Comparison of ENCODE assay signal across 2 fruit fly cellular contexts in the genomic region with DNA sequence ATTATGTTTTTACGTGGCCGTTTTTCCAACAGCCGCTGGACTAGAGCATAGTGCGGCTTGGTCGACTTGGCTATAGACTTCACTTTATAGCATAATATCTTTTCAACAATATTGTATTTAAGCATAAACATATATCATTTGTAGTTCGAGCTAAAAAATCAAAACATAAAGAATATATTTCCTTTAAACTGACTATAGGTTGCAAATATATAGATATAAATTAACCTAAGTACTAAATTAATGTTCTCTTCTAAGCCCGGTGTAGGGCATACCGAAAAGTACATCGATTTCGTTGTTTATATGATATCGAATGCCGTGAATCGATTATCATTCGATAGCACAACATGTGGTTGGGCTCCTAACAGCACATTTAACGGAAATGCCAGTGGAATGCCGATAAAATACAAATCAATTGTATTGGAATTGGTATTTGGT.
A peak's percentile ranks its signal among the peaks of the same experiment; 100 is the strongest.
TF ChIP-seq lines count a peak whose summit lies in the region.

A gene (minus strand): TSS at position 54 of the 435 bp plus-strand sequence.

TF ChIP-seq in whole organism, embryonic, 481 proteins besides CTCF, POLR2A, EP300 and RAD21 (continued from another document and continues in another):
- TF ChIP-seq Lhr (GFP tag; optimal IDR thresholded peaks at IDR 0.05; lab: Kevin White, UChicago) = peak; percentile 89
- peak; percentile 71; the same call in 1 of the 3 replicates for TF ChIP-seq mld (GFP tag; IDR thresholded peaks at IDR 0.05; lab: Robert Waterston, UW; ENCODE audit: partially characterized antibody)
- peak; percentile 85 for TF ChIP-seq CG13624 (GFP tag; optimal IDR thresholded peaks at IDR 0.05; lab: Kevin White, UChicago)
- peak; percentile 97 for TF ChIP-seq CG12071 (GFP tag; optimal IDR thresholded peaks at IDR 0.05; lab: Kevin White, UChicago)
- peak; percentile 96 for TF ChIP-seq CG5245 (GFP tag; optimal IDR thresholded peaks at IDR 0.05; lab: Kevin White, UChicago)
- TF ChIP-seq pho (GFP tag; optimal IDR thresholded peaks at IDR 0.05; lab: Kevin White, UChicago) = peak; percentile 87
- peak; percentile 98 for TF ChIP-seq MBD-R2 (GFP tag; IDR thresholded peaks at IDR 0.05; lab: Robert Waterston, UW)
- peak; percentile 35 for TF ChIP-seq CG11398 (GFP tag; optimal IDR thresholded peaks at IDR 0.05; lab: Kevin White, UChicago)
- TF ChIP-seq ftz-f1 (GFP tag; optimal IDR thresholded peaks at IDR 0.05; lab: Kevin White, UChicago) = peak; percentile 65
- TF ChIP-seq zfh2 (GFP tag; optimal IDR thresholded peaks at IDR 0.05; lab: Kevin White, UChicago) = peak; percentile 84
- peak; percentile 97 for TF ChIP-seq CG6683 (GFP tag; optimal IDR thresholded peaks at IDR 0.05; lab: Kevin White, UChicago)
- peak; percentile 91 for TF ChIP-seq psq (GFP tag; optimal IDR thresholded peaks at IDR 0.05; lab: Kevin White, UChicago)
- TF ChIP-seq maf-S (GFP tag; optimal IDR thresholded peaks at IDR 0.05; lab: Kevin White, UChicago) = peak; percentile 97
- TF ChIP-seq CG15514 (GFP tag; optimal IDR thresholded peaks at IDR 0.05; lab: Kevin White, UChicago) = peak; percentile 94
- TF ChIP-seq Dad (GFP tag; optimal IDR thresholded peaks at IDR 0.05; lab: Kevin White, UChicago) = peak; percentile 88
- TF ChIP-seq ranshi (GFP tag; IDR thresholded peaks at IDR 0.05; lab: Robert Waterston, UW) = peak; percentile 99
- TF ChIP-seq CG11723 (GFP tag; optimal IDR thresholded peaks at IDR 0.05; lab: Kevin White, UChicago) = peak; percentile 89
- TF ChIP-seq z (GFP tag; IDR thresholded peaks at IDR 0.05; lab: Robert Waterston, UW) = peak; percentile 77; the same call in 2 of the 3 replicates
- peak; percentile 75 for TF ChIP-seq bigmax (GFP tag; optimal IDR thresholded peaks at IDR 0.05; lab: Kevin White, UChicago)
- TF ChIP-seq CG1792 (GFP tag; optimal IDR thresholded peaks at IDR 0.05; lab: Kevin White, UChicago) = peak; percentile 72
- peak; percentile 98 for TF ChIP-seq croc (GFP tag; conservative IDR thresholded peaks at IDR 0.05; lab: Robert Waterston, UW)
- TF ChIP-seq Tbp (GFP tag; optimal IDR thresholded peaks at IDR 0.05; lab: Kevin White, UChicago) = no peak
- peak; percentile 92 for TF ChIP-seq crc (GFP tag; optimal IDR thresholded peaks at IDR 0.05; lab: Kevin White, UChicago)
- TF ChIP-seq tio (GFP tag; optimal IDR thresholded peaks at IDR 0.05; lab: Kevin White, UChicago) = no peak
- peak; percentile 99 for TF ChIP-seq Blimp-1 (GFP tag; optimal IDR thresholded peaks at IDR 0.05; lab: Kevin White, UChicago)
- TF ChIP-seq BtbVII (GFP tag; optimal IDR thresholded peaks at IDR 0.05; lab: Kevin White, UChicago) = peak; percentile 97
- peak; percentile 96 for TF ChIP-seq toy (GFP tag; IDR thresholded peaks at IDR 0.05; lab: Robert Waterston, UW)
- peak; percentile 99 for TF ChIP-seq otp (GFP tag; IDR thresholded peaks at IDR 0.05; lab: Robert Waterston, UW)
- peak; percentile 77 for TF ChIP-seq zen2 (GFP tag; IDR thresholded peaks at IDR 0.05; lab: Robert Waterston, UW; ENCODE audit: partially characterized antibody)
- peak; percentile 98 to 99 for TF ChIP-seq Hr51 (GFP tag; optimal IDR thresholded peaks at IDR 0.05; lab: Kevin White, UChicago)
- no peak for TF ChIP-seq D (optimal IDR thresholded peaks at IDR 0.05; lab: Kevin White, UChicago)
- peak; percentile 99 for TF ChIP-seq D (GFP tag; optimal IDR thresholded peaks at IDR 0.05; lab: Kevin White, UChicago)
- peak; percentile 98 for TF ChIP-seq dimm (GFP tag; IDR thresholded peaks at IDR 0.05; lab: Robert Waterston, UW)
- TF ChIP-seq slou (GFP tag; optimal IDR thresholded peaks at IDR 0.05; lab: Kevin White, UChicago) = peak; percentile 98
- TF ChIP-seq dmrt99B (tag; optimal IDR thresholded peaks at IDR 0.05; lab: Kevin White, UChicago) = peak; percentile 99
- TF ChIP-seq CkIIα-i1 (GFP tag; IDR thresholded peaks at IDR 0.05; lab: Robert Waterston, UW) = peak; percentile 91
- TF ChIP-seq H2.0 (GFP tag; IDR thresholded peaks at IDR 0.05; lab: Robert Waterston, UW) = peak; percentile 98
- peak; percentile 99 for TF ChIP-seq CG18599 (GFP tag; optimal IDR thresholded peaks at IDR 0.05; lab: Kevin White, UChicago)
- peak; percentile 82 for TF ChIP-seq schlank (tag; optimal IDR thresholded peaks at IDR 0.05; lab: Kevin White, UChicago)
- peak; percentile 73 for TF ChIP-seq CG4707 (GFP tag; optimal IDR thresholded peaks at IDR 0.05; lab: Kevin White, UChicago)
- peak; percentile 97 for TF ChIP-seq CG8765 (GFP tag; IDR thresholded peaks at IDR 0.05; lab: Robert Waterston, UW)
- peak; percentile 93 for TF ChIP-seq CG16815 (GFP tag; optimal IDR thresholded peaks at IDR 0.05; lab: Kevin White, UChicago)
- TF ChIP-seq h (optimal IDR thresholded peaks at IDR 0.05; lab: Kevin White, UChicago) = no peak
- peak; percentile 97 for TF ChIP-seq CG15011 (GFP tag; optimal IDR thresholded peaks at IDR 0.05; lab: Kevin White, UChicago)
- TF ChIP-seq CG31441 (GFP tag; IDR thresholded peaks at IDR 0.05; lab: Robert Waterston, UW) = peak; percentile 99
- peak; percentile 91 for TF ChIP-seq org-1 (GFP tag; optimal IDR thresholded peaks at IDR 0.05; lab: Kevin White, UChicago)
- TF ChIP-seq chinmo (GFP tag; IDR thresholded peaks at IDR 0.05; lab: Robert Waterston, UW; ENCODE audit: partially characterized antibody) = peak; percentile 85; the same call in 2 of the 4 replicates
- peak; percentile 96 for TF ChIP-seq YL-1 (GFP tag; optimal IDR thresholded peaks at IDR 0.05; lab: Kevin White, UChicago)
- peak in 1 of 2 experiments; percentile 54 for TF ChIP-seq insv (GFP tag; optimal IDR thresholded peaks at IDR 0.05; lab: Kevin White, UChicago)
- TF ChIP-seq CG10959 (GFP tag; IDR thresholded peaks at IDR 0.05; lab: Robert Waterston, UW) = peak; percentile 98
- TF ChIP-seq CG10147 (GFP tag; optimal IDR thresholded peaks at IDR 0.05; lab: Kevin White, UChicago) = peak; percentile 87
- TF ChIP-seq CG14965 (GFP tag; optimal IDR thresholded peaks at IDR 0.05; lab: Kevin White, UChicago; ENCODE audit: borderline replicate concordance) = no peak
- TF ChIP-seq CG13424 (tag; optimal IDR thresholded peaks at IDR 0.05; lab: Kevin White, UChicago) = peak; percentile 92
- peak; percentile 88 for TF ChIP-seq HLH54F (GFP tag; optimal IDR thresholded peaks at IDR 0.05; lab: Kevin White, UChicago)
- TF ChIP-seq CG4854 (GFP tag; optimal IDR thresholded peaks at IDR 0.05; lab: Kevin White, UChicago) = peak; percentile 89
- peak; percentile 83; the same call in 2 of the 3 replicates for TF ChIP-seq Opbp (GFP tag; IDR thresholded peaks at IDR 0.05; lab: Robert Waterston, UW; ENCODE audit: partially characterized antibody)
- peak; percentile 97 for TF ChIP-seq CG7556 (GFP tag; optimal IDR thresholded peaks at IDR 0.05; lab: Kevin White, UChicago)
- TF ChIP-seq CG7372 (GFP tag; IDR thresholded peaks at IDR 0.05; lab: Robert Waterston, UW) = peak; percentile 97
- TF ChIP-seq CG1602 (GFP tag; optimal IDR thresholded peaks at IDR 0.05; lab: Kevin White, UChicago) = peak; percentile 97
- peak; percentile 70 for TF ChIP-seq twi (tag; optimal IDR thresholded peaks at IDR 0.05; lab: Kevin White, UChicago)
- TF ChIP-seq lbe (GFP tag; optimal IDR thresholded peaks at IDR 0.05; lab: Kevin White, UChicago) = peak; percentile 93

TF ChIP-seq in whole organism, prepupa, 60 proteins besides CTCF, POLR2A, EP300 and RAD21 (continued from another document):
- peak; percentile 95 for TF ChIP-seq Smox (GFP tag; optimal IDR thresholded peaks at IDR 0.05; lab: Kevin White, UChicago)
- peak; percentile 97 for TF ChIP-seq acj6 (GFP tag; optimal IDR thresholded peaks at IDR 0.05; lab: Kevin White, UChicago)
- TF ChIP-seq CG10631 (GFP tag; optimal IDR thresholded peaks at IDR 0.05; lab: Kevin White, UChicago) = peak; percentile 97
- peak; percentile 96 for TF ChIP-seq pdm3 (GFP tag; optimal IDR thresholded peaks at IDR 0.05; lab: Kevin White, UChicago)
- peak; percentile 94 for TF ChIP-seq Sox102F (GFP tag; optimal IDR thresholded peaks at IDR 0.05; lab: Kevin White, UChicago)
- TF ChIP-seq CG4318 (GFP tag; optimal IDR thresholded peaks at IDR 0.05; lab: Kevin White, UChicago) = no peak
- TF ChIP-seq Met (GFP tag; optimal IDR thresholded peaks at IDR 0.05; lab: Kevin White, UChicago) = peak; percentile 95
- peak; percentile 96 for TF ChIP-seq CG6854 (GFP tag; optimal IDR thresholded peaks at IDR 0.05; lab: Kevin White, UChicago)
- peak; percentile 99 for TF ChIP-seq CG8119 (GFP tag; IDR thresholded peaks at IDR 0.05; lab: Robert Waterston, UW)
- TF ChIP-seq CG6808 (GFP tag; optimal IDR thresholded peaks at IDR 0.05; lab: Kevin White, UChicago) = peak; percentile 95
- peak; percentile 95 for TF ChIP-seq topi (GFP tag; optimal IDR thresholded peaks at IDR 0.05; lab: Kevin White, UChicago)
TF ChIP-seq in whole organism, prepupa: peak in this region for 55.
